Worm (Caenorhabditis elegans) whole organism, mixed stage, embryonic: ENCODE data around the gene C33E10.10.

Experiments
- M03D4.4 ChIP-seq: sonication (generic microtip); optimal IDR thresholded peaks from 2 replicates; lab custom pipeline; 2017; ENCODE audit warnings: mild to moderate bottlenecking, missing genetic modification characterization, missing compliant biosample characterization
- bed-3 ChIP-seq: fragments of 200-800 bp; sonication (Bioruptor generic); optimal IDR thresholded peaks from 3 replicates; lab custom pipeline; 2018; ENCODE audit warnings: mild to moderate bottlenecking, missing genetic modification characterization, moderate library complexity, missing compliant biosample characterization
- ceh-83 ChIP-seq: fragments of 200-800 bp; sonication (Bioruptor generic); optimal IDR thresholded peaks from 2 replicates; lab custom pipeline; 2018; ENCODE audit warnings: mild to moderate bottlenecking, missing genetic modification characterization, missing compliant biosample characterization
- ces-1 ChIP-seq: fragments of 150-350 bp; optimal IDR thresholded peaks from 2 replicates; lab custom pipeline; 2014; ENCODE audit warnings: missing biosample characterization, missing genetic modification reagents, missing genetic modification characterization
- cnd-1 ChIP-seq: fragments of 200-800 bp; sonication (Bioruptor generic); optimal IDR thresholded peaks from 2 replicates; lab custom pipeline; 2018; ENCODE audit warnings: mild to moderate bottlenecking, missing genetic modification characterization, missing compliant biosample characterization
- drap-1 ChIP-seq: fragments of 200-800 bp; sonication (Bioruptor generic); optimal IDR thresholded peaks from 3 replicates; lab custom pipeline; 2018; ENCODE audit warnings: mild to moderate bottlenecking, missing genetic modification characterization, missing compliant biosample characterization
- elt-3 ChIP-seq: fragments of 150-350 bp; optimal IDR thresholded peaks from 2 replicates; lab custom pipeline; 2014; ENCODE audit warnings: missing biosample characterization, missing genetic modification characterization
- flh-1 ChIP-seq: fragments of 200-800 bp; sonication (Bioruptor generic); optimal IDR thresholded peaks from 2 replicates; lab custom pipeline; 2018; ENCODE audit warnings: mild to moderate bottlenecking, missing genetic modification characterization, moderate library complexity, missing compliant biosample characterization
- ham-2 ChIP-seq: fragments of 200-800 bp; sonication (Bioruptor generic); optimal IDR thresholded peaks from 2 replicates; lab custom pipeline; 2018; ENCODE audit warnings: mild to moderate bottlenecking, missing genetic modification characterization, missing compliant biosample characterization
- hlh-1 ChIP-seq: fragments of 150-350 bp; optimal IDR thresholded peaks from 2 replicates; lab custom pipeline; 2014; ENCODE audit warnings: missing biosample characterization, missing genetic modification reagents, missing genetic modification characterization
- lin-13 ChIP-seq: fragments of 150-350 bp; optimal IDR thresholded peaks from 2 replicates; lab custom pipeline; 2014; ENCODE audit warnings: missing biosample characterization, missing genetic modification characterization
- lin-32 ChIP-seq: fragments of 200-800 bp; sonication (Bioruptor generic); optimal IDR thresholded peaks from 2 replicates; lab custom pipeline; 2018; ENCODE audit warnings: mild to moderate bottlenecking, missing genetic modification characterization, missing compliant biosample characterization
- mep-1 ChIP-seq: fragments of 150-350 bp; optimal IDR thresholded peaks from 2 replicates; lab custom pipeline; 2017; ENCODE audit warnings: missing biosample characterization, missing genetic modification reagents, missing genetic modification characterization, inconsistent platforms
- mls-2 ChIP-seq: sonication (generic microtip); optimal IDR thresholded peaks from 2 replicates; lab custom pipeline; 2016; ENCODE audit warnings: mild to moderate bottlenecking, missing genetic modification characterization, moderate library complexity, missing compliant biosample characterization
- nhr-12 ChIP-seq: fragments of 150-350 bp; optimal IDR thresholded peaks from 2 replicates; lab custom pipeline; 2014; ENCODE audit warnings: missing biosample characterization, missing genetic modification characterization
- nhr-2 ChIP-seq: fragments of 150-350 bp; optimal IDR thresholded peaks from 2 replicates; lab custom pipeline; 2014; ENCODE audit warnings: missing biosample characterization, missing genetic modification characterization
- nhr-237 ChIP-seq: fragments of 150-350 bp; optimal IDR thresholded peaks from 2 replicates; lab custom pipeline; 2014; ENCODE audit warnings: missing biosample characterization, missing genetic modification characterization
- nhr-28 ChIP-seq: fragments of 150-350 bp; optimal IDR thresholded peaks from 2 replicates; lab custom pipeline; 2014; ENCODE audit warnings: missing biosample characterization, missing genetic modification characterization
- nhr-76 ChIP-seq: sonication (generic microtip); optimal IDR thresholded peaks from 2 replicates; lab custom pipeline; 2017; ENCODE audit warnings: missing biosample characterization, missing genetic modification characterization
- pha-4 ChIP-seq: fragments of 150-350 bp; optimal IDR thresholded peaks from 2 replicates; lab custom pipeline; 2018; ENCODE audit warnings: missing biosample characterization, missing genetic modification reagents, missing genetic modification characterization
- sem-2 ChIP-seq: fragments of 200-800 bp; sonication (Bioruptor generic); optimal IDR thresholded peaks from 2 replicates; lab custom pipeline; 2018; ENCODE audit warnings: mild to moderate bottlenecking, missing genetic modification characterization, missing compliant biosample characterization
- snpc-4 ChIP-seq: fragments of 150-350 bp; optimal IDR thresholded peaks from 2 replicates; lab custom pipeline; 2014; ENCODE audit warnings: missing biosample characterization, missing genetic modification characterization
- sptf-1 ChIP-seq: sonication (generic microtip); optimal IDR thresholded peaks from 2 replicates; lab custom pipeline; 2017; ENCODE audit warnings: mild to moderate bottlenecking, missing genetic modification characterization, moderate library complexity, missing compliant biosample characterization
- tbx-8 ChIP-seq: fragments of 200-800 bp; sonication (Bioruptor generic); optimal IDR thresholded peaks from 2 replicates; lab custom pipeline; 2018; ENCODE audit warnings: mild to moderate bottlenecking, missing genetic modification characterization, moderate library complexity, missing compliant biosample characterization
- unc-120 ChIP-seq: sonication (generic microtip); optimal IDR thresholded peaks from 2 replicates; lab custom pipeline; 2017; ENCODE audit warnings: missing genetic modification characterization, missing compliant biosample characterization; ENCODE audit not compliant: poor library complexity, severe bottlenecking
- unc-39 ChIP-seq: fragments of 150-350 bp; optimal IDR thresholded peaks from 2 replicates; lab custom pipeline; 2014; ENCODE audit warnings: missing biosample characterization, missing genetic modification characterization
- unc-62 ChIP-seq: fragments of 150-350 bp; optimal IDR thresholded peaks from 2 replicates; lab custom pipeline; 2014; ENCODE audit warnings: missing biosample characterization, missing genetic modification reagents, missing genetic modification characterization
- zip-8 ChIP-seq: fragments of 150-350 bp; optimal IDR thresholded peaks from 2 replicates; lab custom pipeline; 2014; ENCODE audit warnings: missing biosample characterization, missing genetic modification characterization
- ztf-11 ChIP-seq: fragments of 150-350 bp; optimal IDR thresholded peaks from 2 replicates; lab custom pipeline; 2014; ENCODE audit warnings: missing biosample characterization, missing genetic modification characterization

C33E10.10 gene

DNA sequence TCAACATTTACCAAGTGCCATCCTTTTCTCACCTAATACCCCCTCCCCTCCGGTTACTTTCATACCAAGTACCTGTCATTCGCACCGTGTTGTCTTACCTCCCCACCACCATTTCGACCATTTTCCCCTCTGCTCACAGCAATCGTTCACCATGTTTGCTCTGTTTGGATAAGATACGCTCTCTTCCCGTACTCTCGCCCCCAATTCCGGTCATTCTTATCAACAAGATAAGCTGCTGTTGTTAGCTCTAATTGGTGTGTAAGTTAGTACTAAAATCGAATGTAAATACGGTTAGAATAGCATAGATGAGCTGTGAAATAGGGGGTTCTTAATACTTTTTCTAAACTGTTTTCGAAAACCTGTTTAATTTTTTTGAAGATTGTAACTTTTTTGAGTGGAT is 28.8 kb upstream of the C33E10.10 start:
- TF ChIP-seq nhr-2 (tag; lab: Kevin White, UChicago) (peak; percentile 21), pha-4 (tag; lab: Kevin White, UChicago) (peak; percentile 52), unc-120 (tag; lab: Kevin White, UChicago) (no peak)

DNA sequence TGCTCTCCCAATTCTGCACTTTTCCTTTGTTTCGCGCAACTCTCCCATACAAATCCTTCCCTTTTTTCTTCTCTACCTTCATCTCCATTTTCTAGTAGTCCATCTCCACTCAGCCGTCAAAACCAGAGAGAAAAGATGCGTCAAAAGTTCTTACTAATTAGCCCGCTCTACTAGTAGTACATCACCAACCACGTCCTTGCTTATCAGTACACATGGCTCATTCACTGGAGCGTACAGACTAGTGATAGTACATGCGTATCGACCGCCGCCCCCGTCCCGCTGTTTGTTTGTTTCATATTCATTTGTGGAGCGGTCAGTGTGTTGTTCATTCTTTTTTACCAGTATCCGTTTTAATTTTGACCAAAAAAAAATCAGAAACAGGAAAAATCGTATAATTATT is 27.3 kb upstream of the C33E10.10 start:
- TF ChIP-seq sem-2 (GFP tag; lab: Kevin White, UChicago) (no peak), lin-32 (GFP tag; lab: Kevin White, UChicago) (no peak), cnd-1 (tag; lab: Kevin White, UChicago) (no peak)

- TF ChIP-seq pha-4 (tag; lab: Kevin White, UChicago): no peak
- no peak for TF ChIP-seq mep-1 (tag; lab: Kevin White, UChicago)
- no peak for TF ChIP-seq mls-2 (tag; lab: Kevin White, UChicago)
- TF ChIP-seq nhr-2 (tag; lab: Kevin White, UChicago): no peak
- TF ChIP-seq bed-3 (GFP tag; lab: Kevin White, UChicago): no peak
- TF ChIP-seq M03D4.4: no peak
- TF ChIP-seq nhr-76: no peak
- no peak for TF ChIP-seq nhr-12
- TF ChIP-seq unc-62 (GFP tag; lab: Kevin White, UChicago): no peak
- no peak for TF ChIP-seq sem-2 (GFP tag; lab: Kevin White, UChicago)
- no peak for TF ChIP-seq unc-39 (tag; lab: Kevin White, UChicago)
- no peak for TF ChIP-seq tbx-8
- no peak for TF ChIP-seq snpc-4
- no peak for TF ChIP-seq nhr-237 (tag; lab: Kevin White, UChicago)
- TF ChIP-seq ceh-83 (GFP tag; lab: Kevin White, UChicago): no peak
Measured at ce11 chrX:17327226-17327625, 25.4 kb upstream of the C33E10.10 start.

ce11 chrX:17324954-17325353 is 23.2 kb upstream of the C33E10.10 start:
- TF ChIP-seq zip-8 (tag; lab: Kevin White, UChicago): peak; percentile 52
- TF ChIP-seq drap-1: no peak
- peak; percentile 71 for TF ChIP-seq nhr-2 (tag; lab: Kevin White, UChicago)

DNA sequence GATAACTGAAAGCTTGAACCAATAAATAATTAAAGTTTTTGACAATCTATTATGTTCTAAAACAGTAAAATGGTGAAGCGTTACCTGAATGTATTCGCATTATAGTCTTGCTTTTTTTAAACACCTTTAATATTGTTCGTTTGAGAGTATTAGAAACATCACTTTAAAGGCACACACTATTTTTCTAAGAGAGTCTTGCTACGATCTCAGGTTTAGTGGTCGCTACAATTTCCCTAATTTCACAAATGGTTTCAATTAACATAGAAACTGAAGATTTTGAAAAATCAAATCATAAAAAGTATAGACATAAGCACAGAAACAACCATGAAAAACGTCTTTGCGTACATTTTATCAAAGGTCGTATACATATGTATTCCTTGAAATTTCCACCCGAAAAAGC is 18.8 kb upstream of the C33E10.10 start:
- TF ChIP-seq nhr-237 (tag; lab: Kevin White, UChicago): no peak
- no peak for TF ChIP-seq pha-4 (tag; lab: Kevin White, UChicago)
- no peak for TF ChIP-seq ces-1
- TF ChIP-seq nhr-76: no peak
- TF ChIP-seq ham-2: no peak
- TF ChIP-seq sptf-1 (tag; lab: Kevin White, UChicago): no peak
- no peak for TF ChIP-seq bed-3 (GFP tag; lab: Kevin White, UChicago)
- no peak for TF ChIP-seq mls-2 (tag; lab: Kevin White, UChicago)
- TF ChIP-seq sem-2 (GFP tag; lab: Kevin White, UChicago): no peak
- TF ChIP-seq unc-39 (tag; lab: Kevin White, UChicago): no peak
- no peak for TF ChIP-seq lin-32 (GFP tag; lab: Kevin White, UChicago)
- no peak for TF ChIP-seq unc-120 (tag; lab: Kevin White, UChicago)

DNA sequence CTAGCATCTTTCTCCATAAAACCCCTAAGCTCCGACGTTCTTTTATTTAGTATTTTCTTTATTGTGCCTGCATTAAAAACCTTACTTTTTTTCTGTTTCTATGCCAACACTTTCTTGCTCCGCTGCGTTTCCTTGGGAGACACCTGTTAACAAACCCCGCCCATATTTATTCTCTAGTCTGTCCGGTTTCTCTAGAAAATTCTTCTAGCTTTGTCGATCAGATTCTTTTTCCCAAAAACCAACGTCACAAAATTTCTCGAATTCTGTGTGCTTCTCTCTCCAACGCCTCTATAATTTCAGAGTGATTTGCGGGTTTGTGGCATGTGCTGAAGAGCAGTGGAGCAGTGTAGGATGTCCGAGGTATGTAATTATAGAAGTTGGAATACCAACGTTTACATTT is 16.5 kb upstream of the C33E10.10 start, which contains the start of gene ptr-5:
Gene ptr-5, plus strand, starts transcription at position 301 of the 400 bp plus-strand sequence.
- TF ChIP-seq snpc-4: no peak
- TF ChIP-seq sptf-1 (tag; lab: Kevin White, UChicago): no peak
- TF ChIP-seq mls-2 (tag; lab: Kevin White, UChicago): no peak
- no peak for TF ChIP-seq nhr-12
- no peak for TF ChIP-seq tbx-8
- no peak for TF ChIP-seq nhr-28 (tag; lab: Kevin White, UChicago)
- TF ChIP-seq zip-8 (tag; lab: Kevin White, UChicago): no peak
- TF ChIP-seq nhr-76: no peak
- TF ChIP-seq sem-2 (GFP tag; lab: Kevin White, UChicago): no peak
- TF ChIP-seq unc-39 (tag; lab: Kevin White, UChicago): no peak
- TF ChIP-seq lin-13 (tag; lab: Kevin White, UChicago): no peak
- TF ChIP-seq lin-32 (GFP tag; lab: Kevin White, UChicago): no peak
- no peak for TF ChIP-seq ztf-11 (tag; lab: Kevin White, UChicago)
- TF ChIP-seq elt-3 (tag; lab: Kevin White, UChicago): no peak
- no peak for TF ChIP-seq hlh-1 (tag; lab: Kevin White, UChicago)
- no peak for TF ChIP-seq flh-1 (GFP tag; lab: Kevin White, UChicago)
- no peak for TF ChIP-seq mep-1 (tag; lab: Kevin White, UChicago)
- no peak for TF ChIP-seq unc-120 (tag; lab: Kevin White, UChicago)
